Fruit fly (Drosophila melanogaster): ENCODE data around the gene Ndf.

Gene Ndf

dm6 chr2L:9956993-9957652 lies 46.5 kb upstream of the Ndf start, which contains the start of the genes CG4658 and CG5846 (continued):
- peak; percentile 82 for TF ChIP-seq twi (tag; optimal IDR thresholded peaks at IDR 0.05)
- peak; percentile 87 for TF ChIP-seq Mrtf (GFP tag; IDR thresholded peaks at IDR 0.05)
- TF ChIP-seq CG14965 (GFP tag; optimal IDR thresholded peaks at IDR 0.05; ENCODE audit: borderline replicate concordance): no peak
- peak; percentile 86 for TF ChIP-seq CG3407 (GFP tag; optimal IDR thresholded peaks at IDR 0.05)
- peak; percentile 68 for TF ChIP-seq CG7987 (GFP tag; optimal IDR thresholded peaks at IDR 0.05)
- peak; percentile 94 for TF ChIP-seq Bteb2 (GFP tag; optimal IDR thresholded peaks at IDR 0.05)
- peak; percentile 82 for TF ChIP-seq Rx (GFP tag; IDR thresholded peaks at IDR 0.05)
- peak; percentile 96 for TF ChIP-seq CG1602 (GFP tag; optimal IDR thresholded peaks at IDR 0.05)
- peak; percentile 78 for TF ChIP-seq Dip3 (GFP tag; optimal IDR thresholded peaks at IDR 0.05)
- peak; percentile 90 for TF ChIP-seq CG16815 (GFP tag; optimal IDR thresholded peaks at IDR 0.05)
- peak; percentile 65 for TF ChIP-seq CG17186 (GFP tag; optimal IDR thresholded peaks at IDR 0.05)
- peak; percentile 68 for TF ChIP-seq CG4328 (GFP tag; optimal IDR thresholded peaks at IDR 0.05)
- peak; percentile 89 for TF ChIP-seq Ets65A (GFP tag)
- peak; percentile 94 for TF ChIP-seq Spps (tag; optimal IDR thresholded peaks at IDR 0.05)
- peak; percentile 55; the same call in 1 of the 2 replicates for TF ChIP-seq aop (GFP tag; IDR thresholded peaks at IDR 0.05)
- no peak; the same call in 1 of the 2 replicates for TF ChIP-seq CkIIα-i1 (GFP tag; IDR thresholded peaks at IDR 0.05)
- TF ChIP-seq eve (GFP tag; optimal IDR thresholded peaks at IDR 0.05): no peak
- peak; percentile 39 for TF ChIP-seq NK7.1 (GFP tag; optimal IDR thresholded peaks at IDR 0.05)
- TF ChIP-seq shn (GFP tag; optimal IDR thresholded peaks at IDR 0.05): peak; percentile 79
- peak; percentile 50 for TF ChIP-seq CG9876 (GFP tag; optimal IDR thresholded peaks at IDR 0.05)
- peak; percentile 22 for TF ChIP-seq bigmax (GFP tag; optimal IDR thresholded peaks at IDR 0.05)
- peak; percentile 61 for TF ChIP-seq Elba2 (GFP tag; optimal IDR thresholded peaks at IDR 0.05)
- TF ChIP-seq CG11398 (GFP tag; optimal IDR thresholded peaks at IDR 0.05): peak; percentile 78
- no peak for TF ChIP-seq sima (GFP tag; optimal IDR thresholded peaks at IDR 0.05)
- peak; percentile 96 for TF ChIP-seq CG8924 (tag; optimal IDR thresholded peaks at IDR 0.05)
- peak; percentile 94 for TF ChIP-seq Dbx (GFP tag; IDR thresholded peaks at IDR 0.05)
- TF ChIP-seq CG10654 (GFP tag; optimal IDR thresholded peaks at IDR 0.05): peak; percentile 93
- TF ChIP-seq Hmx (GFP tag; optimal IDR thresholded peaks at IDR 0.05): peak; percentile 73
- peak; percentile 96 for TF ChIP-seq CG10979 (tag; optimal IDR thresholded peaks at IDR 0.05)
- peak; percentile 74 to 96 for TF ChIP-seq Hr51 (GFP tag; optimal IDR thresholded peaks at IDR 0.05)
- peak; percentile 83 to 92 for TF ChIP-seq chif (GFP tag; optimal IDR thresholded peaks at IDR 0.05)
- TF ChIP-seq peb (GFP tag; IDR thresholded peaks at IDR 0.05): peak; percentile 95
- TF ChIP-seq CG8478 (optimal IDR thresholded peaks at IDR 0.05): no peak
- peak; percentile 49 for TF ChIP-seq CG7928 (GFP tag; optimal IDR thresholded peaks at IDR 0.05)
- TF ChIP-seq Tbp (GFP tag; optimal IDR thresholded peaks at IDR 0.05): no peak
- peak; percentile 89 for TF ChIP-seq CG1233 (GFP tag; optimal IDR thresholded peaks at IDR 0.05)
- TF ChIP-seq caup (GFP tag; optimal IDR thresholded peaks at IDR 0.05; ENCODE audit: severe bottlenecking): peak; percentile 88
- TF ChIP-seq CG17829 (tag; optimal IDR thresholded peaks at IDR 0.05): peak; percentile 97
- peak; percentile 12; the same call in 1 of the 2 replicates for TF ChIP-seq bbx (GFP tag; IDR thresholded peaks at IDR 0.05; ENCODE audit: partially characterized antibody)
- no peak for TF ChIP-seq tna (GFP tag; IDR thresholded peaks at IDR 0.05; ENCODE audit: partially characterized antibody)
- no peak for TF ChIP-seq ftz-f1 (GFP tag; optimal IDR thresholded peaks at IDR 0.05)
- TF ChIP-seq Oaz (GFP tag; IDR thresholded peaks at IDR 0.05): peak; percentile 83
- TF ChIP-seq Trl (optimal IDR thresholded peaks at IDR 0.05): no peak
- TF ChIP-seq Trl (GFP tag; optimal IDR thresholded peaks at IDR 0.05): peak; percentile 75
- TF ChIP-seq Asciz (GFP tag; optimal IDR thresholded peaks at IDR 0.05): peak; percentile 87
- peak; percentile 96 for TF ChIP-seq CG8388 (GFP tag; optimal IDR thresholded peaks at IDR 0.05)
- TF ChIP-seq NfI (GFP tag; optimal IDR thresholded peaks at IDR 0.05): peak; percentile 87
- no peak for TF ChIP-seq CG2129 (GFP tag; IDR thresholded peaks at IDR 0.05; ENCODE audit: partially characterized antibody)
- TF ChIP-seq BtbVII (GFP tag; optimal IDR thresholded peaks at IDR 0.05): peak; percentile 74
- peak; percentile 59 for TF ChIP-seq Ets97D (GFP tag; optimal IDR thresholded peaks at IDR 0.05)
